Worm (Caenorhabditis elegans) whole organism, late embryonic: ENCODE data around the gene C43D7.7.

Experiments used
- K02D7.2 ChIP-seq: sonication (generic microtip); optimal IDR thresholded peaks from 2 replicates; lab custom pipeline; 2017; ENCODE audit warnings: mild to moderate bottlenecking, missing genetic modification characterization, missing compliant biosample characterization
- ceh-34 ChIP-seq: sonication (generic microtip); optimal IDR thresholded peaks from 2 replicates; lab custom pipeline; 2016; ENCODE audit warnings: mild to moderate bottlenecking, missing genetic modification characterization, missing compliant biosample characterization
- ets-4 ChIP-seq: sonication (generic microtip); optimal IDR thresholded peaks from 2 replicates; lab custom pipeline; 2016; ENCODE audit warnings: missing genetic modification characterization, missing compliant biosample characterization
- mec-3 ChIP-seq: sonication (generic microtip); optimal IDR thresholded peaks from 2 replicates; lab custom pipeline; 2016; ENCODE audit warnings: borderline replicate concordance, missing genetic modification characterization, missing compliant biosample characterization
- nhr-11 ChIP-seq: fragments of 150-350 bp; optimal IDR thresholded peaks from 2 replicates; lab custom pipeline; 2014; ENCODE audit warnings: missing biosample characterization, missing genetic modification characterization
- sox-2 ChIP-seq: fragments of 200-800 bp; sonication (Bioruptor generic); IDR thresholded peaks from 2 replicates; pipeline ENCODE4 v1.3.6; 2022; ENCODE audit warnings: missing genetic modification reagents, missing genetic modification characterization, missing compliant biosample characterization
- sox-4 ChIP-seq: sonication (generic microtip); optimal IDR thresholded peaks from 2 replicates; lab custom pipeline; 2017; ENCODE audit warnings: mild to moderate bottlenecking, missing genetic modification characterization, inconsistent platforms, missing compliant biosample characterization

ce11 chrV:19288073-19288805 lies 31.1 kb downstream of the C43D7.7 start, which contains the start of the genes F55C9.3 and fbxb-57:
- TF ChIP-seq ets-4 (tag; lab: Kevin White, UChicago) (no peak), mec-3 (tag; lab: Kevin White, UChicago) (no peak), nhr-11 (tag; lab: Kevin White, UChicago) (no peak), ceh-34 (tag; lab: Kevin White, UChicago) (no peak), K02D7.2 (tag; lab: Kevin White, UChicago) (no peak), sox-4 (no peak), sox-2 (GFP tag; lab: Robert Waterston, UW) (no peak)
